Fruit fly (Drosophila melanogaster): ENCODE results near the gene Rab11.
A peak's percentile ranks its signal among the peaks of the same experiment; 100 is the strongest.

Rab11 gene

DNA sequence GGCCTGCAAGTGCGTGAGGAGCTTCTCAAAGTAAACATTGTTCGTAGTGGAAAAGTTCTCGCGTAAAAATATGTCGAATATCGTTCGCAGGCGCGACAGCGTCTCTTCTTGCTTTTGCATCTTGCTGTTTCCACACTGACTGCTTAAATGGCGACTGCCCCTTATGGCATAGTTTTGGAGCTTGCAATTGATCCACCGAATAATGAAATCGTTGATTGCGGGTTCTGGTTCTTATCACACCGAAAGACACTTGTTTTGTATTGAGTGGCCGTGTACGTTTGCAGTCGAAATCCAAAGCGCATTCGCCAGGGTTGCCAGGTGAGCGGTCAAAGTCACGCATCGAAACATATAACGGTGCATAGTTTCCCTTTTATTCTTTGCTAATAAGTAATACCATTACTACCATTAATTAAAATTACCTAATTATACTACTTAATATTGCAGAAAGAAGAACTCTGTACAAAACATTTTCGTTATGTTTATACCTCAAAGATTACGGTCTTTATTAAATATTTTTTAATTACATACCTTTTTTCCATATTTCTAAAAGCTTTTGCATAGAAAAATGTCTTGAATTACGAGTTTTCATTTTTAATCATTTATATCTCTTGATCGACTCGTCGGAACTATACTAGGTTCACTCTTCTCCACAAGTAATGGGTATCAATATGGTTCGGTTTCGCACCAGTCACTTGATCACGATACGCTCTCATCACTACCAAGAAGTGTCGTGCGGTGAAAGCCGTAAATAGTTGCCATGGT is 9.6 kb upstream of the Rab11 start, which contains the start of the genes CG7044 and Tbc1d22 (continued):
- TF ChIP-seq Med (GFP tag) = peak; percentile 69
- no peak for TF ChIP-seq CG16863 (GFP tag; optimal IDR thresholded peaks at IDR 0.05)
- no peak for TF ChIP-seq yki (optimal IDR thresholded peaks at IDR 0.05)
- TF ChIP-seq CG7839 (tag; optimal IDR thresholded peaks at IDR 0.05) = no peak
- no peak for TF ChIP-seq ac (GFP tag; optimal IDR thresholded peaks at IDR 0.05)
- no peak for TF ChIP-seq CG11696 (GFP tag; IDR thresholded peaks at IDR 0.05)
- TF ChIP-seq Awh (GFP tag; IDR thresholded peaks at IDR 0.05) = no peak
- no peak for TF ChIP-seq Spps (tag; optimal IDR thresholded peaks at IDR 0.05)
- TF ChIP-seq Atf3 (GFP tag; optimal IDR thresholded peaks at IDR 0.05) = no peak
- peak; percentile 81 for TF ChIP-seq BEAF-32 (GFP tag; optimal IDR thresholded peaks at IDR 0.05)
- TF ChIP-seq oc (tag; optimal IDR thresholded peaks at IDR 0.05) = no peak
- TF ChIP-seq HLHmδ (GFP tag; optimal IDR thresholded peaks at IDR 0.05) = no peak
- no peak for TF ChIP-seq Mes4 (GFP tag; optimal IDR thresholded peaks at IDR 0.05)
- TF ChIP-seq ERR (GFP tag; optimal IDR thresholded peaks at IDR 0.05) = no peak
- TF ChIP-seq C15 (GFP tag; IDR thresholded peaks at IDR 0.05) = no peak
- TF ChIP-seq CG2875 (GFP tag; optimal IDR thresholded peaks at IDR 0.05) = no peak
- TF ChIP-seq CG4854 (GFP tag; optimal IDR thresholded peaks at IDR 0.05) = no peak
- TF ChIP-seq CG6254 (GFP tag; optimal IDR thresholded peaks at IDR 0.05) = no peak
- TF ChIP-seq Myb (GFP tag; optimal IDR thresholded peaks at IDR 0.05) = peak; percentile 28
- TF ChIP-seq gt (GFP tag; IDR thresholded peaks at IDR 0.05) = no peak
- no peak for TF ChIP-seq pita (GFP tag; optimal IDR thresholded peaks at IDR 0.05)
- TF ChIP-seq CG10979 (tag; optimal IDR thresholded peaks at IDR 0.05) = peak; percentile 24
- peak; percentile 47 for TF ChIP-seq CG9609 (GFP tag; optimal IDR thresholded peaks at IDR 0.05)
- peak in 1 of 2 experiments; percentile 15 for TF ChIP-seq bsh (GFP tag; optimal IDR thresholded peaks at IDR 0.05)
- TF ChIP-seq grau (tag; optimal IDR thresholded peaks at IDR 0.05) = peak; percentile 59
- TF ChIP-seq Tbp (GFP tag; optimal IDR thresholded peaks at IDR 0.05) = no peak
- no peak for TF ChIP-seq CG6854 (GFP tag; optimal IDR thresholded peaks at IDR 0.05)
- TF ChIP-seq CG15073 (GFP tag; optimal IDR thresholded peaks at IDR 0.05) = no peak
- TF ChIP-seq BtbVII (GFP tag; optimal IDR thresholded peaks at IDR 0.05) = no peak
- TF ChIP-seq YL-1 (GFP tag; optimal IDR thresholded peaks at IDR 0.05) = no peak
- TF ChIP-seq CG5245 (GFP tag; optimal IDR thresholded peaks at IDR 0.05) = no peak
- TF ChIP-seq Atf-2 (GFP tag; optimal IDR thresholded peaks at IDR 0.05) = no peak
- TF ChIP-seq vvl (GFP tag; IDR thresholded peaks at IDR 0.05) = no peak; the same call in 1 of the 2 replicates
- peak; percentile 75 for TF ChIP-seq gfzf (GFP tag; optimal IDR thresholded peaks at IDR 0.05)
- no peak for TF ChIP-seq HmgD (GFP tag; optimal IDR thresholded peaks at IDR 0.05)
- no peak for TF ChIP-seq CG6765 (GFP tag; optimal IDR thresholded peaks at IDR 0.05)
- TF ChIP-seq Mrtf (GFP tag; IDR thresholded peaks at IDR 0.05) = no peak; the same call in 2 of the 3 replicates
- TF ChIP-seq Rfx (GFP tag; IDR thresholded peaks at IDR 0.05) = peak; percentile 44; the same call in 1 of the 2 replicates
- no peak for TF ChIP-seq lov (optimal IDR thresholded peaks at IDR 0.05)
- no peak for TF ChIP-seq lov (GFP tag; IDR thresholded peaks at IDR 0.05)
- no peak for TF ChIP-seq toy (GFP tag; IDR thresholded peaks at IDR 0.05)
- no peak for TF ChIP-seq mld (GFP tag; IDR thresholded peaks at IDR 0.05; ENCODE audit: partially characterized antibody)
- TF ChIP-seq CG34376 (GFP tag; optimal IDR thresholded peaks at IDR 0.05) = no peak
- TF ChIP-seq dpn (GFP tag; optimal IDR thresholded peaks at IDR 0.05) = peak; percentile 38 to 70
- peak; percentile 54 for TF ChIP-seq Ssrp (tag; optimal IDR thresholded peaks at IDR 0.05)
- TF ChIP-seq trem (tag; optimal IDR thresholded peaks at IDR 0.05) = peak; percentile 12
- peak in 1 of 2 experiments; percentile 19 for TF ChIP-seq crp (GFP tag; optimal IDR thresholded peaks at IDR 0.05)
- peak; percentile 88 for TF ChIP-seq kah (GFP tag; optimal IDR thresholded peaks at IDR 0.05)
- no peak for TF ChIP-seq CG1529 (GFP tag; optimal IDR thresholded peaks at IDR 0.05)
- no peak for TF ChIP-seq insv (GFP tag; optimal IDR thresholded peaks at IDR 0.05)

Measured in whole organism, embryonic.